Fruit fly (Drosophila melanogaster): Measurements from ENCODE around the gene ppk5.

Gene ppk5

dm6 chr3L:21507354-21507928, 27.0 kb upstream of the ppk5 start, which contains the start of the genes Glg1 and M6 (continued):
- TF ChIP-seq tap (tag; optimal IDR thresholded peaks at IDR 0.05) (peak; percentile 18), CG2678 (tag; optimal IDR thresholded peaks at IDR 0.05) (peak; percentile 77), CG2116 (GFP tag; optimal IDR thresholded peaks at IDR 0.05) (peak; percentile 80), CG10565 (GFP tag; optimal IDR thresholded peaks at IDR 0.05) (no peak), ato (GFP tag; IDR thresholded peaks at IDR 0.05; ENCODE audit: partially characterized antibody) (peak; percentile 89), run (tag; optimal IDR thresholded peaks at IDR 0.05) (no peak), nmo (GFP tag; optimal IDR thresholded peaks at IDR 0.05) (peak; percentile 82), CG1529 (GFP tag; optimal IDR thresholded peaks at IDR 0.05) (no peak), CG9876 (GFP tag; optimal IDR thresholded peaks at IDR 0.05) (peak; percentile 0), cas (GFP tag; IDR thresholded peaks at IDR 0.05) (no peak), stc (GFP tag; IDR thresholded peaks at IDR 0.05) (no peak), CG14965 (GFP tag; optimal IDR thresholded peaks at IDR 0.05; ENCODE audit: borderline replicate concordance) (no peak), gce (GFP tag; IDR thresholded peaks at IDR 0.05) (no peak), esg (GFP tag; conservative IDR thresholded peaks at IDR 0.05) (peak; percentile 23; the same call in 1 of the 2 replicates), CG14667 (GFP tag; IDR thresholded peaks at IDR 0.05) (peak; percentile 15; the same call in 1 of the 2 replicates), tx (GFP tag; optimal IDR thresholded peaks at IDR 0.05) (peak; percentile 36), CG30403 (GFP tag; optimal IDR thresholded peaks at IDR 0.05) (peak; percentile 82), CG6854 (GFP tag; optimal IDR thresholded peaks at IDR 0.05) (no peak), sna (GFP tag; IDR thresholded peaks at IDR 0.05; ENCODE audit: partially characterized antibody) (peak; percentile 95), CG4854 (GFP tag; optimal IDR thresholded peaks at IDR 0.05) (peak; percentile 32), Pdp1 (GFP tag; optimal IDR thresholded peaks at IDR 0.05) (peak; percentile 51 to 64), Xrp1 (GFP tag; IDR thresholded peaks at IDR 0.05) (peak; percentile 74), CG11093 (GFP tag; IDR thresholded peaks at IDR 0.05) (no peak), gsb-n (tag; optimal IDR thresholded peaks at IDR 0.05) (peak; percentile 76), CG2889 (GFP tag; IDR thresholded peaks at IDR 0.05) (no peak), Max (GFP tag; optimal IDR thresholded peaks at IDR 0.05) (peak; percentile 65), Scr (GFP tag; IDR thresholded peaks at IDR 0.05; ENCODE audit: partially characterized antibody) (peak; percentile 96), B-H2 (GFP tag; optimal IDR thresholded peaks at IDR 0.05) (peak; percentile 51), lov (optimal IDR thresholded peaks at IDR 0.05) (no peak), lov (GFP tag; IDR thresholded peaks at IDR 0.05) (no peak), ewg (GFP tag; optimal IDR thresholded peaks at IDR 0.05) (peak; percentile 38), tna (GFP tag; IDR thresholded peaks at IDR 0.05; ENCODE audit: partially characterized antibody) (peak; percentile 94), CHES-1-like (GFP tag; optimal IDR thresholded peaks at IDR 0.05) (peak; percentile 38), Stat92E (GFP tag; optimal IDR thresholded peaks at IDR 0.05) (peak in 1 of 3 experiments; percentile 53), CoRest (tag; optimal IDR thresholded peaks at IDR 0.05) (peak; percentile 83), CG12659 (GFP tag; optimal IDR thresholded peaks at IDR 0.05) (peak; percentile 86), CG11398 (GFP tag; optimal IDR thresholded peaks at IDR 0.05) (no peak), D19A (tag; optimal IDR thresholded peaks at IDR 0.05) (peak; percentile 51), br (optimal IDR thresholded peaks at IDR 0.05) (no peak), so (GFP tag; IDR thresholded peaks at IDR 0.05) (no peak), klu (GFP tag; IDR thresholded peaks at IDR 0.05) (no peak), nau (GFP tag; optimal IDR thresholded peaks at IDR 0.05) (no peak), CG17186 (GFP tag; optimal IDR thresholded peaks at IDR 0.05) (peak; percentile 57), CG30431 (GFP tag; optimal IDR thresholded peaks at IDR 0.05) (no peak), mld (GFP tag; IDR thresholded peaks at IDR 0.05; ENCODE audit: partially characterized antibody) (peak; percentile 92), bigmax (GFP tag; optimal IDR thresholded peaks at IDR 0.05) (no peak), HHEX (GFP tag; optimal IDR thresholded peaks at IDR 0.05) (peak; percentile 47), dati (GFP tag; IDR thresholded peaks at IDR 0.05) (no peak), H2.0 (GFP tag; IDR thresholded peaks at IDR 0.05) (peak; percentile 46), inv (GFP tag; IDR thresholded peaks at IDR 0.05; ENCODE audit: partially characterized antibody) (peak; percentile 92)

Measured in whole organism, embryonic.